Fruit fly (Drosophila melanogaster) whole organism, pupa: ENCODE data around the gene BNIP3.

Experiments
- CG12605 ChIP-seq: fragments of 200-800 bp; sonication (Bioruptor generic); IDR thresholded peaks from 2 replicates; pipeline ENCODE4 v1.3.6; 2022; ENCODE audit warnings: missing biosample characterization, missing genetic modification characterization
- CG13204 ChIP-seq: fragments of 200-800 bp; sonication (Bioruptor generic); optimal IDR thresholded peaks from 2 replicates; lab custom pipeline; 2018; ENCODE audit warnings: missing biosample characterization, mild to moderate bottlenecking, missing genetic modification characterization, moderate library complexity
- CG15710 ChIP-seq: fragments of 200-800 bp; sonication (Bioruptor generic); optimal IDR thresholded peaks from 2 replicates; lab custom pipeline; 2018; ENCODE audit warnings: missing biosample characterization, mild to moderate bottlenecking, missing genetic modification characterization, moderate library complexity
- CG17806 ChIP-seq: fragments of 200-800 bp; sonication (Bioruptor generic); optimal IDR thresholded peaks from 2 replicates; lab custom pipeline; 2018; ENCODE audit warnings: missing biosample characterization, mild to moderate bottlenecking, missing genetic modification characterization, moderate library complexity
- CG34367 ChIP-seq: fragments of 200-800 bp; sonication (Bioruptor generic); optimal IDR thresholded peaks from 2 replicates; lab custom pipeline; 2018; ENCODE audit warnings: missing biosample characterization, mild to moderate bottlenecking, missing genetic modification characterization
- CG9948 ChIP-seq: fragments of 200-800 bp; sonication (Bioruptor generic); optimal IDR thresholded peaks from 2 replicates; lab custom pipeline; 2018; ENCODE audit warnings: missing biosample characterization, mild to moderate bottlenecking, missing genetic modification characterization, moderate library complexity
- D1 ChIP-seq: fragments of 200-800 bp; sonication (Bioruptor generic); optimal IDR thresholded peaks from 2 replicates; lab custom pipeline; 2018; ENCODE audit warnings: missing biosample characterization, mild to moderate bottlenecking, missing genetic modification characterization, moderate library complexity
- Ets98B ChIP-seq: fragments of 200-800 bp; sonication (Bioruptor generic); IDR thresholded peaks from 2 replicates; pipeline ENCODE4 v1.3.6; 2022; ENCODE audit warnings: missing biosample characterization, missing genetic modification characterization
- Pif1B ChIP-seq: fragments of 200-800 bp; sonication (Bioruptor generic); optimal IDR thresholded peaks from 3 replicates; lab custom pipeline; 2016; ENCODE audit warnings: missing biosample characterization, missing genetic modification characterization
- Snoo ChIP-seq: fragments of 200-800 bp; sonication (Bioruptor generic); optimal IDR thresholded peaks from 3 replicates; lab custom pipeline; 2017; ENCODE audit warnings: missing biosample characterization, mild to moderate bottlenecking, missing genetic modification characterization, inconsistent platforms
- gl ChIP-seq: fragments of 200-800 bp; sonication (Bioruptor generic); optimal IDR thresholded peaks from 2 replicates; lab custom pipeline; 2018; ENCODE audit warnings: missing biosample characterization, mild to moderate bottlenecking, missing genetic modification characterization
- rn ChIP-seq: fragments of 200-800 bp; sonication (Bioruptor generic); IDR thresholded peaks from 2 replicates; pipeline ENCODE4 v1.3.6; 2022; ENCODE audit warnings: missing biosample characterization, missing genetic modification characterization

- TF ChIP-seq rn (no peak), CG17806 (tag; lab: Kevin White, UChicago) (no peak), CG34367 (tag; lab: Kevin White, UChicago) (no peak), CG12605 (GFP tag; lab: Robert Waterston, UW) (no peak), CG9948 (no peak), Snoo (tag; lab: Kevin White, UChicago) (no peak), D1 (tag; lab: Kevin White, UChicago) (no peak), CG15710 (no peak), Ets98B (no peak), CG13204 (GFP tag; lab: Kevin White, UChicago) (no peak), gl (tag; lab: Kevin White, UChicago) (no peak), Pif1B (GFP tag; lab: Kevin White, UChicago) (no peak)
Observed at dm6 chr3L:20464677-20465076, 54.5 kb downstream of the BNIP3 start, which contains the start of gene atk.
